Fruit fly (Drosophila melanogaster) whole organism, embryonic: ENCODE data around the gene NANS.

ENCODE experiments used
- CG4820 ChIP-seq: fragments of 200-800 bp; sonication (Bioruptor generic); optimal IDR thresholded peaks from 3 replicates; lab custom pipeline; 2016; ENCODE audit warnings: missing biosample characterization, missing genetic modification characterization
- CG9932 ChIP-seq: fragments of 200-800 bp; sonication (Bioruptor generic); IDR thresholded peaks from 2 replicates; pipeline ENCODE4 v1.3.6; 2022; ENCODE audit warnings: missing biosample characterization, missing genetic modification characterization

dm6 chr3R:12445468-12445867 is 19.1 kb downstream of the NANS start:
- TF ChIP-seq CG9932 (GFP tag; lab: Robert Waterston, UW) (no peak), CG4820 (GFP tag; lab: Kevin White, UChicago) (no peak)
